Worm (Caenorhabditis elegans) whole organism, midembryonic: Measurements from ENCODE around the gene fbxa-224.

Source experiments
- T22C8.4 ChIP-seq: fragments of 200-800 bp; sonication (Bioruptor generic); IDR thresholded peaks from 2 replicates; pipeline ENCODE4 v1.3.6; 2022; ENCODE audit warnings: missing genetic modification characterization, missing compliant biosample characterization
- flt-1 ChIP-seq: fragments of 200-800 bp; sonication (Bioruptor generic); IDR thresholded peaks from 2 replicates; pipeline ENCODE4 v1.3.6; 2022; ENCODE audit warnings: missing genetic modification characterization, missing compliant biosample characterization
- klf-2 ChIP-seq: fragments of 200-800 bp; sonication (Bioruptor generic); conservative IDR thresholded peaks from 2 replicates; pipeline ENCODE4 v1.3.6; 2022; ENCODE audit warnings: missing genetic modification reagents, missing genetic modification characterization, missing compliant biosample characterization
- med-1 ChIP-seq: sonication (generic microtip); optimal IDR thresholded peaks from 2 replicates; lab custom pipeline; 2017; ENCODE audit warnings: missing genetic modification characterization, mild to moderate bottlenecking, missing compliant biosample characterization, antibody characterized with exemption, missing genetic modification reagents; ENCODE audit not compliant: insufficient read depth
- ref-1 ChIP-seq: fragments of 200-800 bp; sonication (Bioruptor generic); conservative IDR thresholded peaks from 2 replicates; pipeline ENCODE4 v1.3.6; 2022; ENCODE audit warnings: missing genetic modification reagents, missing genetic modification characterization, missing compliant biosample characterization
- tab-1 ChIP-seq: fragments of 200-800 bp; sonication (Bioruptor generic); IDR thresholded peaks from 2 replicates; pipeline ENCODE4 v1.3.6; 2022; ENCODE audit warnings: missing genetic modification characterization, missing compliant biosample characterization
- ztf-23 ChIP-seq: fragments of 200-800 bp; sonication (Bioruptor generic); IDR thresholded peaks from 2 replicates; pipeline ENCODE4 v1.3.6; 2022; ENCODE audit warnings: missing genetic modification reagents, missing genetic modification characterization, missing compliant biosample characterization
- ztf-29 ChIP-seq: fragments of 200-800 bp; sonication (Bioruptor generic); IDR thresholded peaks from 2 replicates; pipeline ENCODE4 v1.3.6; 2022; ENCODE audit warnings: missing genetic modification reagents, missing genetic modification characterization, missing compliant biosample characterization

DNA sequence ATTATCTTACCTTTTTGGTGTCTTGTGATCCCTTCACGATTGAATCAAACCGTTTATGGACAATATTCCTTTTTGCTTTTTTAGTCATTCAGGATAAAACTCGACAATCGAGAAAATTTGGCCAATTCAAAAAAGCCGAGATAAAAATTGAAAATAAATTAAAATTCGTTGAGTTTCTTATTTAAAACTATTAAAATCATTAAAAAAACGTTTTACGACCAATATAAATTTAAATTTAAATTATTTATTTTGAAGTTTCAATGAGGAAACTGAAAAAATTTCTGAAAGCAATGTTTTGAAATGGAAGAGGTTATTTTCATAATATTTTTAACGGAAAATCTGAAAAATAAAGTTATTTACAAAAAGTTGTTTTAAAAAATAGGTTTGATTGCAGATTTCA, 24.7 kb downstream of the fbxa-224 start, which contains the start of gene ZK1290.15:
- TF ChIP-seq ref-1 (GFP tag; lab: Robert Waterston, UW), result no peak
- TF ChIP-seq T22C8.4, result no peak
- TF ChIP-seq med-1 (GFP tag; lab: Kevin White, UChicago), result no peak
- no peak for TF ChIP-seq ztf-29 (GFP tag; lab: Robert Waterston, UW)
- no peak for TF ChIP-seq flt-1 (GFP tag; lab: Robert Waterston, UW)
- TF ChIP-seq tab-1 (GFP tag; lab: Robert Waterston, UW), result no peak
- no peak for TF ChIP-seq klf-2 (GFP tag; lab: Robert Waterston, UW)
- TF ChIP-seq ztf-23 (GFP tag; lab: Robert Waterston, UW), result no peak
